Fruit fly (Drosophila melanogaster) whole organism, wandering third instar larva: ENCODE results near the gene CG42450.

ENCODE experiments used
- Abd-B ChIP-seq: fragments of >200 bp; optimal IDR thresholded peaks from 2 replicates; lab custom pipeline; 2017; ENCODE audit warnings: missing biosample characterization, missing genetic modification characterization
- Dif ChIP-seq: fragments of 200-275, 200-300 bp; sonication (Bioruptor generic); optimal IDR thresholded peaks from 2 replicates; lab custom pipeline; 2018; ENCODE audit warnings: missing biosample characterization, missing genetic modification characterization; ENCODE audit not compliant: partially characterized antibody
- HLH106 ChIP-seq: fragments of 200-800 bp; optimal IDR thresholded peaks from 3 replicates; lab custom pipeline; 2019; ENCODE audit warnings: missing biosample characterization, mild to moderate bottlenecking, missing genetic modification characterization, moderate library complexity
- Hnf4 ChIP-seq: fragments of 200-800 bp; sonication (Bioruptor generic); optimal IDR thresholded peaks from 2 replicates; lab custom pipeline; 2016; ENCODE audit warnings: missing biosample characterization, mild to moderate bottlenecking, missing genetic modification characterization
- Hr78 ChIP-seq: fragments of >200 bp; optimal IDR thresholded peaks from 2 replicates; lab custom pipeline; 2017; ENCODE audit warnings: missing biosample characterization, missing genetic modification characterization
- Hr83 ChIP-seq: fragments of 200-300 bp; sonication (Bioruptor generic); optimal IDR thresholded peaks from 2 replicates; lab custom pipeline; 2016; ENCODE audit warnings: missing biosample characterization, mild to moderate bottlenecking, missing genetic modification characterization, moderate library complexity; ENCODE audit not compliant: poor library complexity, severe bottlenecking
- Jra ChIP-seq: sonication (Bioruptor generic); optimal IDR thresholded peaks from 2 replicates; lab custom pipeline; 2016; ENCODE audit warnings: missing biosample characterization, missing genetic modification characterization
- Mio ChIP-seq: sonication (Bioruptor generic); optimal IDR thresholded peaks from 2 replicates; lab custom pipeline; 2016; ENCODE audit warnings: missing biosample characterization, missing genetic modification characterization
- N ChIP-seq: fragments of >200 bp; optimal IDR thresholded peaks from 2 replicates; lab custom pipeline; 2018; ENCODE audit warnings: missing biosample characterization, missing external identifiers, missing genetic modification characterization
- OdsH ChIP-seq: fragments of 200-800 bp; sonication (Bioruptor generic); optimal IDR thresholded peaks from 2 replicates; lab custom pipeline; 2016; ENCODE audit warnings: missing biosample characterization, mild to moderate bottlenecking, missing genetic modification characterization
- Rel ChIP-seq, 2 experiments: fragments of 200-800 bp; sonication (Bioruptor generic) in 1 of 2; optimal IDR thresholded peaks; 2 replicates in 1 of 2; 3 replicates in 1 of 2; lab custom pipeline; 2016 to 2019; ENCODE audit warnings: mild to moderate bottlenecking in 2 of 2, missing biosample characterization in 2 of 2, missing genetic modification characterization in 2 of 2, moderate library complexity in 1 of 2
- Sp1 ChIP-seq: fragments of 200-800 bp; sonication (Bioruptor generic); optimal IDR thresholded peaks from 3 replicates; lab custom pipeline; 2019; ENCODE audit warnings: missing biosample characterization, mild to moderate bottlenecking, missing genetic modification characterization, moderate library complexity
- brk ChIP-seq: fragments of 200-800 bp; sonication (Bioruptor generic); optimal IDR thresholded peaks from 2 replicates; lab custom pipeline; 2016; ENCODE audit warnings: missing biosample characterization, mild to moderate bottlenecking, missing genetic modification characterization
- dl ChIP-seq, 2 experiments: fragments of 175-275, 200-275 bp in 1 of 2; fragments of 200-275 bp in 1 of 2; sonication (Bioruptor generic); optimal IDR thresholded peaks; lab custom pipeline; 2018; ENCODE audit warnings: mild to moderate bottlenecking in 2 of 2, missing biosample characterization in 2 of 2, missing genetic modification characterization in 2 of 2, moderate library complexity in 2 of 2; ENCODE audit not compliant: partially characterized antibody in 2 of 2, insufficient read depth in 1 of 2
- dmrt93B ChIP-seq: fragments of 200-800 bp; sonication (Bioruptor generic); optimal IDR thresholded peaks from 2 replicates; lab custom pipeline; 2018; ENCODE audit warnings: missing biosample characterization, mild to moderate bottlenecking, missing genetic modification characterization
- dsf ChIP-seq: sonication (Bioruptor generic); optimal IDR thresholded peaks from 2 replicates; lab custom pipeline; 2016; ENCODE audit warnings: missing biosample characterization, missing genetic modification characterization, borderline replicate concordance
- ey ChIP-seq: fragments of 200-800 bp; sonication (Bioruptor generic); optimal IDR thresholded peaks from 2 replicates; lab custom pipeline; 2016; ENCODE audit warnings: missing biosample characterization, missing genetic modification characterization
- foxo ChIP-seq, 2 experiments: fragments of 200-800 bp; sonication (Bioruptor generic); optimal IDR thresholded peaks; 2 replicates in 1 of 2; 3 replicates in 1 of 2; lab custom pipeline; 2016 to 2017; ENCODE audit warnings: missing biosample characterization in 2 of 2, missing genetic modification characterization in 2 of 2
- h ChIP-seq: fragments of 200-800 bp; sonication (Bioruptor generic); optimal IDR thresholded peaks from 3 replicates; lab custom pipeline; 2016; ENCODE audit warnings: missing biosample characterization, mild to moderate bottlenecking, missing genetic modification characterization
- jim ChIP-seq: fragments of 175-275, 200-325 bp; sonication (Bioruptor generic); optimal IDR thresholded peaks from 2 replicates; lab custom pipeline; 2016; ENCODE audit warnings: missing biosample characterization, mild to moderate bottlenecking, missing genetic modification characterization
- lola ChIP-seq: fragments of >200 bp; optimal IDR thresholded peaks from 2 replicates; lab custom pipeline; 2017; ENCODE audit warnings: missing biosample characterization, missing genetic modification characterization
- psq ChIP-seq: fragments of 200-800 bp; sonication (Bioruptor generic); optimal IDR thresholded peaks from 3 replicates; lab custom pipeline; 2017; ENCODE audit warnings: missing biosample characterization, mild to moderate bottlenecking, missing genetic modification characterization, moderate library complexity
- rgr ChIP-seq: fragments of 200-800 bp; sonication (Bioruptor generic); optimal IDR thresholded peaks from 3 replicates; lab custom pipeline; 2016; ENCODE audit warnings: missing biosample characterization, mild to moderate bottlenecking, missing genetic modification characterization
- tai ChIP-seq: sonication (Bioruptor generic); optimal IDR thresholded peaks from 2 replicates; lab custom pipeline; 2016; ENCODE audit warnings: missing biosample characterization, missing genetic modification characterization

CG42450 gene

DNA sequence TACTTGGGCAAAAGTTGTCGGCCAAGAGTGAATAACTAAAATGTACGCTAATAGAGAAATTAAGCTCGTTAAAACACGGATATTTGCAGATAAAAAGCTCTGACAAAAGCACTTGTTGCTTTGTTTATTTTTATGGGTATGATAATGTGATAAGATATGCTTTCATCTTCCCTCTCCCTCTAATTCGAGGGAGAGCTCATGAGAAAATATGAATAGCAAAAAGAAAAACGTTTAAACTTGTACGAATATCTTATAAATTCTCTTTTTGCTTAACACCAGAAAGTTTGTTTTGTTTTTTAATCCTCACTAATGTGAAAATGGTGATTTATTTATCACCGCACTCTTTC lies 35.9 kb downstream of the CG42450 start:
- TF ChIP-seq Rel (GFP tag; optimal IDR thresholded peaks at IDR 0.05; lab: Kevin White, UChicago) = no peak
- TF ChIP-seq Rel (tag; optimal IDR thresholded peaks at IDR 0.05; lab: Kevin White, UChicago) = no peak
- TF ChIP-seq lola (GFP tag; lab: Kevin White, UChicago) = no peak
- TF ChIP-seq dl (GFP tag; optimal IDR thresholded peaks at IDR 0.05; lab: Kevin White, UChicago; ENCODE audit: insufficient read depth in 1 of 2, partially characterized antibody in 2 of 2) = no peak
- TF ChIP-seq Hnf4 = no peak
- TF ChIP-seq Sp1 (GFP tag; lab: Kevin White, UChicago) = no peak
- TF ChIP-seq jim (GFP tag; lab: Kevin White, UChicago) = no peak
- no peak for TF ChIP-seq dsf (GFP tag; lab: Kevin White, UChicago)
- TF ChIP-seq Dif = no peak
- no peak for TF ChIP-seq OdsH (GFP tag; lab: Kevin White, UChicago)
- TF ChIP-seq Jra (GFP tag; lab: Kevin White, UChicago) = no peak
- no peak for TF ChIP-seq Mio (GFP tag; lab: Kevin White, UChicago)
- no peak for TF ChIP-seq dmrt93B (GFP tag; lab: Kevin White, UChicago)
- TF ChIP-seq h (GFP tag; lab: Kevin White, UChicago) = no peak
- no peak for TF ChIP-seq rgr
- TF ChIP-seq, all 38 proteins: peak for 0

DNA sequence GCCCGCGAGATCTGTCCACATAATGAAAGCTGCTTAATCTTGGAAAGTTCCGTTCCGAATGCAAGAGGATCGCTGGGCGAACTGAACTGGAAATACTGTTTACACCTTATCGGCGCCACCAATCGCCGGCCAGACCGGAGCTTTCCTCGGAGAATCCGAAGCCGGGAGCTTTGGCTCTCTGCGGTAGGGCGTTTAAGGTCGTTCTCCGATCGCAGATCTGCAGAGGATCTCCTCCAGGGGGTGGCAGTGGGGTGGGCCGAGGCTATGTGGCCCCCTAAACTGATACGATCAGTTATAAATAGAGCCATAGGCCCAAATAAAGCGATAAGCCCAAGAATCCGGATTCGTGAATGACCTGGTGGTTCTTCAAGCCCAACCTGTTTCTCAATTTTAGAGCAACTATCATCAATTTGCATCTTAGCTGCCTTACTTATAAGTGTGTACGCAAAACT lies 44.3 kb downstream of the CG42450 start, which contains the start of gene CG7322:
Gene CG7322, minus strand, starts transcription at position 402 of the 452 bp plus-strand sequence.
- no peak for TF ChIP-seq Rel (GFP tag; optimal IDR thresholded peaks at IDR 0.05; lab: Kevin White, UChicago)
- TF ChIP-seq Rel (tag; optimal IDR thresholded peaks at IDR 0.05; lab: Kevin White, UChicago) = peak; percentile 2
- no peak for TF ChIP-seq HLH106
- TF ChIP-seq, all 38 proteins: peak for 1

DNA sequence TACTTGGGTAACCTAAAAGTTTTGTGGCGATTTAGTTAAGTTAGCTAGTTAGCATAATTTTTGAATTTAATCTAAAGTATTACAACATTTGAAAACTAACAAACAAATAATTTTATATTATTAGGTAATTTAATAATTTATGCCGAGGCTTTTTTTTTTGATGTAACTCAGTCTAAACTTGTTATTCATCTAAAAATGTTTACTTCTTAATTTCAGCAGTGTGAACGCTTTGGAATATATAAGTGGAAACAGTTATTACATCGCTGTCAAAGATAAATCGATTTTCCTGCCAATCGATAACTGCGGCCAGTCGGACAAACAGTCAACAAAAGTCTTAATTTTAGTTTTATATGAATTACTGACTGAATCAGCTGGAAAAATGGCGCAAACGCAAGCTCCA lies 44.8 kb downstream of the CG42450 start, which contains the start of gene Usp39:
Gene Usp39, plus strand, starts transcription at position 288 of the 400 bp plus-strand sequence.
- TF ChIP-seq brk (no peak), jim (GFP tag; lab: Kevin White, UChicago) (no peak), dl (GFP tag; optimal IDR thresholded peaks at IDR 0.05; lab: Kevin White, UChicago; ENCODE audit: insufficient read depth in 1 of 2, partially characterized antibody in 2 of 2) (no peak), Hr78 (peak; percentile 16), N (GFP tag; lab: Kevin White, UChicago) (peak; percentile 31), tai (no peak)
- TF ChIP-seq, all 38 proteins: peak for 2

DNA sequence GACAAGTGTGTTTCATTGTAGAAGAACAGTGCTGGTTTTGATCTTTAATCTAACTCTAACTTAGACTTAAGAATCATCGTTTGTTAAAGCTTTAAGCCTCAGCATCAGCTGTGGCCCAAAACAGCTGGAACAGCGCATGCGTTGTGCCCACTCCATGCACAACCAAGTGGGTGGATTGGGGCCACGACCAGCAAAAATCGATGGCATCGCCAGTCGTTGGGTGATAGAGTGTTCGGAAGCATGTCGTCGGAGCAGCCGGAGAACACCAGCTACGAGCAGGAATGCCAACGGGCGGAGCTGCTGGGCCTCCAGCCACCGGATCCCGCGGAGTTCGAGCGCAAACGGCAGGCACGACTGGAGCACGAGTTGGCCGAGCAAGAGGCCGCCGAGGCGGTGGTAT lies 47.0 kb downstream of the CG42450 start, which contains the start of gene CG32544:
Gene CG32544, plus strand, starts transcription at position 211 of the 400 bp plus-strand sequence.
- TF ChIP-seq dsf (GFP tag; lab: Kevin White, UChicago) = no peak
- TF ChIP-seq ey (GFP tag; lab: Kevin White, UChicago) = no peak
- no peak for TF ChIP-seq tai
- no peak for TF ChIP-seq foxo (GFP tag; optimal IDR thresholded peaks at IDR 0.05; lab: Kevin White, UChicago)

DNA sequence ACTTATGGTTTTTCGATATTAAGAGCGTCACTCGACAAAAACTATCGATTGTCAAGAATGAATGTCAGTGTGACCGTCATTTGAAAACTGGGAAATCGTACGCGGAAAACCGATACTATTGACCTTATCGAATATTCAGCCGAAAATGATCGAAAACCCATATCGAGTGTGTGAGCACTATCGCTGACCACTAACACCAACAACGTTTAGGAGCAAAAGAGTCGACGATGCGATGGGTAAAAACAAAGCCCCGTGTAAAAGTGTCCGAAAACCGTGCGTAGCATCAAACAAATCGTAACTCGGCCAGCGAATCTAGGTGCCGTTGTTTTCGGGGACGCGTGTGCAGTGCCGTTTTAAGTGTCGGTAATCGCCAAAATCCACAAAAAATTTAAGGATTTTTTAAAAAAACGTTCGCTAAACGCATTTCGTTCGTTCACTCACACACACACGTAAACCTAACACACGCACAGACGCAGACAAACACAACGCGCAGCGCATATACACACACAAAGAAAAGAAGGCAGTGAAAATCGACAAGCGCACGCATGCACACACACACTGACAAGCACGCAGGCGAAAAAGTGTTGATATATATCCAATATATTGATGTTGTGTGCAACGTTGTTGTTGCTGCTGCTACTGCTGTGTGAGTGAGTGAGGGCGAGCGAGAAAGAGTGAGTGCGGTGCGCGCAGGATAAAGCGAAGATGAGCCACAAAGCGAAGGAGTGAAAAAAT lies 50.8 kb downstream of the CG42450 start, which contains the start of the genes CG7326 and Dora:
Gene CG7326, minus strand, starts transcription at position 29 of the 735 bp plus-strand sequence.
Gene Dora, plus strand, starts transcription at position 203 of the 735 bp plus-strand sequence.
- TF ChIP-seq Abd-B (GFP tag; lab: Kevin White, UChicago) (peak; percentile 43), HLH106 (peak; percentile 11), psq (GFP tag; lab: Kevin White, UChicago) (peak; percentile 95), N (GFP tag; lab: Kevin White, UChicago) (peak; percentile 71), rgr (no peak), brk (no peak), Rel (GFP tag; optimal IDR thresholded peaks at IDR 0.05; lab: Kevin White, UChicago) (no peak), Rel (tag; optimal IDR thresholded peaks at IDR 0.05; lab: Kevin White, UChicago) (peak; percentile 28), Mio (GFP tag; lab: Kevin White, UChicago) (no peak), h (GFP tag; lab: Kevin White, UChicago) (peak; percentile 31), Hr78 (peak; percentile 24), Hr83 (GFP tag; lab: Kevin White, UChicago) (peak; percentile 31)
